Fruit fly (Drosophila melanogaster): ENCODE results near the gene Myo28B1.

DNA sequence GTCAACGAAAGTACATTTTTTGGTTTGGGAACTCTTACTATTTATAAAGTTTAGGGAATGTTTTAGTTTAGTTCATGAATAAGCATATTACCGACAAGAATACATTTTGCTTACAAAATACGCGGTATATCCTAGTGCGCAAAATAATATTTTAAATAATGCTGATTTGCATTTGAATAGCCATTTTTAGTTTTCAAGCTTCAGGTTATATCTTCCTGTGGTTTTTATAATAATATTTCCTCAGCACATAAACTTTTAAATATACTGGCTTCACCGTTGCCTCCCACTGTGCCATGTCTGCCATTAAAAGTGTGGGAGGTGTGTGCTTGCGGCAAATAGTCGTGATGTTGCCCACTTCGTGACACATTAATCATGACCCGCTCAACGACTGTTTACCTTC lies 5.8 kb upstream of the Myo28B1 start:
- TF ChIP-seq cic (GFP tag; optimal IDR thresholded peaks at IDR 0.05), result no peak
- TF ChIP-seq kay (GFP tag; ENCODE audit: borderline replicate concordance), result no peak
